Fruit fly (Drosophila melanogaster): ENCODE measurements around the gene CG31407.

The CG31407 gene

DNA sequence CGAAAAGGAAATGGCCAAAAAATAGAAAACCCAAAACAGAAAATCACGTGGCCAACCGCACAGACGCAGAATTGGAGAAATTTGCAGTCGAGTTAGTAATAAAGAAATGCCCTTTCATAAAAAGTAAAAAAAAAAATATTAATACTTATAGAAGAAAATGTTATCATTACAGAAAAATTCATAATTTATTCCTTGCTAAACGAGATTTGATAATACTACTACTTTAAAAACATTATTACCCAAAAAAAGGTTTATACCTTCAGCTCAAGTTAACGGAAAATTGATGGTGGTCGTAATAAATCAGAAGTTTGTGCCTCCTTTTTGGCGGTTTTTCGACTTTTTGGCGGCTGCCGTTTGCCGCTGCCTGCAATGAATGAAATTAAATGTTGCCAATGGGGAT lies 3.4 kb upstream of the CG31407 start:
- TF ChIP-seq Rel (GFP tag; optimal IDR thresholded peaks at IDR 0.05): no peak
- no peak for TF ChIP-seq Rel (tag; optimal IDR thresholded peaks at IDR 0.05)
- no peak for TF ChIP-seq ey (GFP tag; optimal IDR thresholded peaks at IDR 0.05)
- no peak for TF ChIP-seq Dfd (GFP tag; optimal IDR thresholded peaks at IDR 0.05)
- TF ChIP-seq woc (GFP tag; optimal IDR thresholded peaks at IDR 0.05): no peak
- TF ChIP-seq GATAd (GFP tag; optimal IDR thresholded peaks at IDR 0.05): no peak
- TF ChIP-seq fru (GFP tag; optimal IDR thresholded peaks at IDR 0.05): no peak
- no peak for TF ChIP-seq usp (GFP tag; optimal IDR thresholded peaks at IDR 0.05)
- no peak for TF ChIP-seq Myc (optimal IDR thresholded peaks at IDR 0.05)
- TF ChIP-seq sv (GFP tag; optimal IDR thresholded peaks at IDR 0.05): no peak
- TF ChIP-seq HLH106 (tag; optimal IDR thresholded peaks at IDR 0.05): no peak
- TF ChIP-seq Jra (GFP tag; optimal IDR thresholded peaks at IDR 0.05): no peak

DNA sequence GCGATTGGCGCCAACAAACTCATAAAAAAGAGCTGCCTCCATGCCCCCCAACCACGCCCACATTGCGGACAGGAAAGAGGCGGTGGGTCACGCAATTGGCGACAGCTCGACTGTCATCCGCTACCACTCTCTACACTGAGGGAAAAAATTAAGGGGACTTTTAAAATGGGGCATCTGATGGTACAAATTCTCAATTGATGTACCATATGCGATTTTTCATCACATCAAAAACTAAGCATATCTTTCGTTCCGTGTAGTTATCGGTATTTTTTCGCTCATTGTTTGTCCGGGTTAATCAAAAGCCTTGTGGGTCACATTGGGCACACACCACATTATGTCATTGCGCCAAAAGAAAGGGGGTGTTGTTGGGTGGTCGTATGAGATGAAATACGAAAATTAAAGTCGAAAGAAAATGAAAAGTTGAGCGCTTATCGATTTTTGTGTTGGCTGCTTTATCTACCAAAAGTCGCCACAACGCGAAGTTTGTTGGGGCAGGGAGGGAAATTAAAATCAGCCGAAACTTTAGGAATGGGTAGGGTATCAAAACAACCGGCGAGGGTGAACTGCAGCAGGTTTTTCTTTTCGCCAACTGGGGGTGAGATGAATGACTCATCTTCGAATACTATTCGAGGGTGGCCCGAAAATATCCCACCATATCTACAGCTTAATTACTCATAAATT lies 778 bp downstream of the CG31407 start:
- TF ChIP-seq sage (GFP tag; optimal IDR thresholded peaks at IDR 0.05) (no peak), Dfd (GFP tag; optimal IDR thresholded peaks at IDR 0.05) (no peak), h (GFP tag; optimal IDR thresholded peaks at IDR 0.05) (peak; percentile 28), woc (GFP tag; optimal IDR thresholded peaks at IDR 0.05) (no peak), rgr (GFP tag; optimal IDR thresholded peaks at IDR 0.05) (no peak), Hr83 (GFP tag; optimal IDR thresholded peaks at IDR 0.05; ENCODE audit: poor library complexity, severe bottlenecking) (no peak), dsf (GFP tag; optimal IDR thresholded peaks at IDR 0.05; ENCODE audit: borderline replicate concordance) (no peak), N (GFP tag; optimal IDR thresholded peaks at IDR 0.05) (no peak), Dif (GFP tag; optimal IDR thresholded peaks at IDR 0.05; ENCODE audit: partially characterized antibody) (no peak), pan (optimal IDR thresholded peaks at IDR 0.05) (no peak), Sp1 (GFP tag; optimal IDR thresholded peaks at IDR 0.05) (no peak), Jra (GFP tag; optimal IDR thresholded peaks at IDR 0.05) (no peak), Abd-B (GFP tag; optimal IDR thresholded peaks at IDR 0.05) (no peak), fru (GFP tag; optimal IDR thresholded peaks at IDR 0.05) (peak; percentile 13), br (GFP tag; optimal IDR thresholded peaks at IDR 0.05) (peak; percentile 9)

- TF ChIP-seq Dfd (GFP tag; optimal IDR thresholded peaks at IDR 0.05): no peak
- TF ChIP-seq Rel (GFP tag; optimal IDR thresholded peaks at IDR 0.05): no peak
- peak; percentile 32 for TF ChIP-seq Rel (tag; optimal IDR thresholded peaks at IDR 0.05)
- TF ChIP-seq N (GFP tag; optimal IDR thresholded peaks at IDR 0.05): no peak
- peak in 1 of 2 experiments; percentile 3 for TF ChIP-seq foxo (GFP tag; optimal IDR thresholded peaks at IDR 0.05)
- TF ChIP-seq dsf (GFP tag; optimal IDR thresholded peaks at IDR 0.05; ENCODE audit: borderline replicate concordance): no peak
These were observed 23.7 kb downstream of the CG31407 start, which contains the start of gene CG5359 for dm6 chr3R:10001174-10001789. Gene CG5359 (minus strand): TSS chr3R:10001276.

DNA sequence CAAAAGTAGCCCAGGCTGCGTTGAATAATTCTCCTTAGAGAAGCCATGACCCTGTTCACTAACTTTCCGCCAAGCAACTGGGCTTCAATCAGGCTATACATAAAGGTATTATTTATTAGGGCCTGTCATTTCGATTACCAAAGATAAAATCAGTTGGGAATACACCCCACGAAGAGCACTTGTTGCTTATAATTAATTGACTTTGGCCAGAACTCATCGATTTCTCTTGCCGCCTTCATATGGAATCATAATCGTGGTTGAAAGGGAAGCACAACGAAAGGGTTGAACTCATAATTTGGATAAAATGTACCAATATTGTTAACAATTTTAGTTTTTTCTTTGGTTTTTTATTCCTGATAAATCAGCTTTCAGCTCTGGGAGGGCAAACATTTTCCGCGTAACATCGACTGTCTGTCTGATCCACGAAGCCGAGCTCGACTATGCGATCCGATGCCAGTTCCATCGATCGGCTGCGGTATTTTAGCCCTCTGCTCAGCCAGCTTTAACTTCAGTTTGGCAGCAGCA lies 28.2 kb downstream of the CG31407 start, which contains the start of the genes Gr85a and Spn85F:
TSS of gene Gr85a (minus strand) at position 101 of the 525 bp plus-strand sequence.
TSS of gene Spn85F (plus strand) at position 475 of the 525 bp plus-strand sequence.
- TF ChIP-seq Abd-B (GFP tag; optimal IDR thresholded peaks at IDR 0.05): no peak
- no peak for TF ChIP-seq jim (GFP tag; optimal IDR thresholded peaks at IDR 0.05)
- no peak for TF ChIP-seq brk (GFP tag; optimal IDR thresholded peaks at IDR 0.05)
- TF ChIP-seq h (GFP tag; optimal IDR thresholded peaks at IDR 0.05): no peak
- no peak for TF ChIP-seq CrebA (GFP tag; optimal IDR thresholded peaks at IDR 0.05; ENCODE audit: borderline replicate concordance)
- no peak for TF ChIP-seq N (GFP tag; optimal IDR thresholded peaks at IDR 0.05)
- no peak for TF ChIP-seq GATAd (GFP tag; optimal IDR thresholded peaks at IDR 0.05)
- TF ChIP-seq OdsH (GFP tag; optimal IDR thresholded peaks at IDR 0.05): no peak
- TF ChIP-seq sage (GFP tag; optimal IDR thresholded peaks at IDR 0.05): no peak
- TF ChIP-seq tai (GFP tag; optimal IDR thresholded peaks at IDR 0.05): no peak
- TF ChIP-seq Hnf4 (GFP tag; optimal IDR thresholded peaks at IDR 0.05): no peak
- TF ChIP-seq Myc (optimal IDR thresholded peaks at IDR 0.05): no peak
